Worm (Caenorhabditis elegans) whole organism, mixed stage, embryonic: ENCODE measurements around the gene F35H10.10.

Experiments
- M03D4.4 ChIP-seq: sonication (generic microtip); optimal IDR thresholded peaks from 2 replicates; lab custom pipeline; 2017; ENCODE audit warnings: mild to moderate bottlenecking, missing genetic modification characterization, missing compliant biosample characterization
- blmp-1 ChIP-seq: fragments of 150-350 bp; optimal IDR thresholded peaks from 2 replicates; lab custom pipeline; 2014; ENCODE audit warnings: missing biosample characterization, missing genetic modification characterization
- ceh-39 ChIP-seq: fragments of 150-350 bp; optimal IDR thresholded peaks from 2 replicates; lab custom pipeline; 2014; ENCODE audit warnings: missing biosample characterization, missing genetic modification characterization
- ceh-43 ChIP-seq: fragments of 200-800 bp; sonication (Bioruptor generic); optimal IDR thresholded peaks from 2 replicates; lab custom pipeline; 2018; ENCODE audit warnings: mild to moderate bottlenecking, missing genetic modification characterization, moderate library complexity, missing compliant biosample characterization
- ceh-83 ChIP-seq: fragments of 200-800 bp; sonication (Bioruptor generic); optimal IDR thresholded peaks from 2 replicates; lab custom pipeline; 2018; ENCODE audit warnings: mild to moderate bottlenecking, missing genetic modification characterization, missing compliant biosample characterization
- ces-1 ChIP-seq: fragments of 150-350 bp; optimal IDR thresholded peaks from 2 replicates; lab custom pipeline; 2014; ENCODE audit warnings: missing biosample characterization, missing genetic modification reagents, missing genetic modification characterization
- cnd-1 ChIP-seq: fragments of 200-800 bp; sonication (Bioruptor generic); optimal IDR thresholded peaks from 2 replicates; lab custom pipeline; 2018; ENCODE audit warnings: mild to moderate bottlenecking, missing genetic modification characterization, missing compliant biosample characterization
- drap-1 ChIP-seq: fragments of 200-800 bp; sonication (Bioruptor generic); optimal IDR thresholded peaks from 3 replicates; lab custom pipeline; 2018; ENCODE audit warnings: mild to moderate bottlenecking, missing genetic modification characterization, missing compliant biosample characterization
- elt-3 ChIP-seq: fragments of 150-350 bp; optimal IDR thresholded peaks from 2 replicates; lab custom pipeline; 2014; ENCODE audit warnings: missing biosample characterization, missing genetic modification characterization
- ham-2 ChIP-seq: fragments of 200-800 bp; sonication (Bioruptor generic); optimal IDR thresholded peaks from 2 replicates; lab custom pipeline; 2018; ENCODE audit warnings: mild to moderate bottlenecking, missing genetic modification characterization, missing compliant biosample characterization
- hlh-1 ChIP-seq: fragments of 150-350 bp; optimal IDR thresholded peaks from 2 replicates; lab custom pipeline; 2014; ENCODE audit warnings: missing biosample characterization, missing genetic modification reagents, missing genetic modification characterization
- lin-32 ChIP-seq: fragments of 200-800 bp; sonication (Bioruptor generic); optimal IDR thresholded peaks from 2 replicates; lab custom pipeline; 2018; ENCODE audit warnings: mild to moderate bottlenecking, missing genetic modification characterization, missing compliant biosample characterization
- lsy-2 ChIP-seq: fragments of 150-350 bp; optimal IDR thresholded peaks from 2 replicates; lab custom pipeline; 2014; ENCODE audit warnings: missing biosample characterization, missing genetic modification characterization
- mab-5 ChIP-seq: fragments of 150-350 bp; optimal IDR thresholded peaks from 2 replicates; lab custom pipeline; 2014; ENCODE audit warnings: missing biosample characterization, missing genetic modification characterization
- mep-1 ChIP-seq: fragments of 150-350 bp; optimal IDR thresholded peaks from 2 replicates; lab custom pipeline; 2017; ENCODE audit warnings: missing biosample characterization, missing genetic modification reagents, missing genetic modification characterization, inconsistent platforms
- mls-2 ChIP-seq: sonication (generic microtip); optimal IDR thresholded peaks from 2 replicates; lab custom pipeline; 2016; ENCODE audit warnings: mild to moderate bottlenecking, missing genetic modification characterization, moderate library complexity, missing compliant biosample characterization
- nhr-12 ChIP-seq: fragments of 150-350 bp; optimal IDR thresholded peaks from 2 replicates; lab custom pipeline; 2014; ENCODE audit warnings: missing biosample characterization, missing genetic modification characterization
- nhr-2 ChIP-seq: fragments of 150-350 bp; optimal IDR thresholded peaks from 2 replicates; lab custom pipeline; 2014; ENCODE audit warnings: missing biosample characterization, missing genetic modification characterization
- nhr-237 ChIP-seq: fragments of 150-350 bp; optimal IDR thresholded peaks from 2 replicates; lab custom pipeline; 2014; ENCODE audit warnings: missing biosample characterization, missing genetic modification characterization
- nhr-28 ChIP-seq: fragments of 150-350 bp; optimal IDR thresholded peaks from 2 replicates; lab custom pipeline; 2014; ENCODE audit warnings: missing biosample characterization, missing genetic modification characterization
- nhr-76 ChIP-seq: sonication (generic microtip); optimal IDR thresholded peaks from 2 replicates; lab custom pipeline; 2017; ENCODE audit warnings: missing biosample characterization, missing genetic modification characterization
- pha-4 ChIP-seq: fragments of 150-350 bp; optimal IDR thresholded peaks from 2 replicates; lab custom pipeline; 2018; ENCODE audit warnings: missing biosample characterization, missing genetic modification reagents, missing genetic modification characterization
- sem-2 ChIP-seq: fragments of 200-800 bp; sonication (Bioruptor generic); optimal IDR thresholded peaks from 2 replicates; lab custom pipeline; 2018; ENCODE audit warnings: mild to moderate bottlenecking, missing genetic modification characterization, missing compliant biosample characterization
- snpc-4 ChIP-seq: fragments of 150-350 bp; optimal IDR thresholded peaks from 2 replicates; lab custom pipeline; 2014; ENCODE audit warnings: missing biosample characterization, missing genetic modification characterization
- sptf-1 ChIP-seq: sonication (generic microtip); optimal IDR thresholded peaks from 2 replicates; lab custom pipeline; 2017; ENCODE audit warnings: mild to moderate bottlenecking, missing genetic modification characterization, moderate library complexity, missing compliant biosample characterization
- unc-39 ChIP-seq: fragments of 150-350 bp; optimal IDR thresholded peaks from 2 replicates; lab custom pipeline; 2014; ENCODE audit warnings: missing biosample characterization, missing genetic modification characterization
- unc-62 ChIP-seq: fragments of 150-350 bp; optimal IDR thresholded peaks from 2 replicates; lab custom pipeline; 2014; ENCODE audit warnings: missing biosample characterization, missing genetic modification reagents, missing genetic modification characterization
- zip-8 ChIP-seq: fragments of 150-350 bp; optimal IDR thresholded peaks from 2 replicates; lab custom pipeline; 2014; ENCODE audit warnings: missing biosample characterization, missing genetic modification characterization
- ztf-11 ChIP-seq: fragments of 150-350 bp; optimal IDR thresholded peaks from 2 replicates; lab custom pipeline; 2014; ENCODE audit warnings: missing biosample characterization, missing genetic modification characterization

Gene F35H10.10

DNA sequence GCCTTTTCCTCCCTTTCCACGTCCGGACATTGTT lies 21.0 kb upstream of the F35H10.10 start, which contains the start of gene his-31:
his-31 (minus strand) TSS at position 30 of the 34 bp plus-strand sequence.
- TF ChIP-seq nhr-237 (tag; lab: Kevin White, UChicago) (no peak), lsy-2 (no peak), unc-39 (tag; lab: Kevin White, UChicago) (no peak), mep-1 (no peak), zip-8 (tag; lab: Kevin White, UChicago) (no peak), unc-62 (GFP tag; lab: Kevin White, UChicago) (no peak), M03D4.4 (tag; lab: Kevin White, UChicago) (no peak), lin-32 (GFP tag; lab: Kevin White, UChicago) (no peak)

DNA sequence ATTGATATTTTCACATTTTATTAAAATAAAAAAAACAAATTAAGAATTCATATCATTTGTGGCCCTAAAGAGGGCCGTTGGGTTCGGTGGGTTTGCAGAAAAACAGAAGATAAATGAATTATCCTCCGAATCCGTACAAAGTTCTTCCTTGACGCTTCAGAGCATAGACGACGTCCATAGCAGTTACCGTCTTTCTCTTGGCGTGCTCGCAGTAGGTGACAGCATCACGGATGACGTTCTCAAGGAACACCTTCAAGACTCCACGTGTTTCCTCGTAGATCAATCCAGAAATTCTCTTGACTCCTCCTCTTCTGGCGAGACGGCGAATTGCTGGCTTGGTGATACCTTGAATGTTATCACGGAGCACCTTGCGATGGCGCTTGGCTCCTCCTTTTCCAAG lies 20.8 kb upstream of the F35H10.10 start:
- TF ChIP-seq snpc-4 (no peak), ztf-11 (tag; lab: Kevin White, UChicago) (no peak)

DNA sequence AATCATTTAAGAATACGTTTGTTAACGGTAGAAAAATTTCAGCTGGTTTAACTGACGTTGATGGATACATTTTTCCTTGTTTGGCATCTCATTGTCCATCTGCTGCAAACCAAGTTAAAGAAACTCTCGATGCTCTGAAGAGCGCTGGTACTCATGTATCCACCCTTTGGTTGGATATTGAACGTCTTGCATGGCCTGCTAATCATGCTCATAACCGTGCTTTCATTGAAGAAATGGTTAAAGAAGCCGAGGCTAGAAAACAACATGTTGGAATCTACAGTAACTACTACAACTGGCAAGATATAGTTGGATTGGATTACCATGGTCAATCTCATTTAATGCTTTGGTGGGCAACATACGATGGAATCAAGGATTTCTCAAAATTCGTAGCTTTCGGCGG lies 20.3 kb upstream of the F35H10.10 start:
- TF ChIP-seq zip-8 (tag; lab: Kevin White, UChicago) (no peak), cnd-1 (tag; lab: Kevin White, UChicago) (no peak), nhr-237 (tag; lab: Kevin White, UChicago) (no peak), snpc-4 (no peak), ztf-11 (tag; lab: Kevin White, UChicago) (no peak), pha-4 (tag; lab: Kevin White, UChicago) (no peak), nhr-12 (no peak), ceh-83 (GFP tag; lab: Kevin White, UChicago) (no peak), sem-2 (no peak), drap-1 (GFP tag; lab: Kevin White, UChicago) (no peak), blmp-1 (tag; lab: Kevin White, UChicago) (no peak), lsy-2 (no peak), mab-5 (tag; lab: Kevin White, UChicago) (no peak), ceh-43 (GFP tag; lab: Kevin White, UChicago) (no peak)

DNA sequence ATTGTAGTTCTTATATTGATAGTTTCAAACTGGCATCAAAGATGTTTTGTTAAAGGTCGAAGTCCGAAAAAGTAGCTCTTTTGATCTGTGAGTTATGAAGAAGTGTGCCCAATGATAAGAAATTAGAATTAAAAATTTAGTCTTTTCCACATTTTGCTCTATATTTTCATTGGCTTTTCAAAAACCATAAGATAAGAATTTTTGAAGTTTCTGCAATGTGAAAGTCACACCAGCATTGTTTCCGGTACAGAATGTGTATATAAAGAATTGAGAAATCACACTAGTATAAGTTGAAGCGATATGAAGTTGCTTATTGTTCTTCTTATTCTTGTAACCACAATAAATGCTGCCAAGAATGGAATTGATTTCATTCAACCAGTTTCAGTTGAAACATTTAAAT lies 19.8 kb upstream of the F35H10.10 start, which contains the start of gene lys-10:
lys-10 (plus strand) TSS at position 301 of the 400 bp plus-strand sequence.
- no peak for TF ChIP-seq ham-2 (GFP tag; lab: Kevin White, UChicago)
- TF ChIP-seq mls-2 (tag; lab: Kevin White, UChicago): no peak
- no peak for TF ChIP-seq nhr-237 (tag; lab: Kevin White, UChicago)
- TF ChIP-seq mep-1: no peak
- no peak for TF ChIP-seq unc-62 (GFP tag; lab: Kevin White, UChicago)
- no peak for TF ChIP-seq ceh-43 (GFP tag; lab: Kevin White, UChicago)
- TF ChIP-seq elt-3 (tag; lab: Kevin White, UChicago): no peak
- no peak for TF ChIP-seq lin-32 (GFP tag; lab: Kevin White, UChicago)
- TF ChIP-seq M03D4.4 (tag; lab: Kevin White, UChicago): no peak
- no peak for TF ChIP-seq lsy-2
- TF ChIP-seq snpc-4: no peak
- no peak for TF ChIP-seq ceh-39
- TF ChIP-seq zip-8 (tag; lab: Kevin White, UChicago): no peak

DNA sequence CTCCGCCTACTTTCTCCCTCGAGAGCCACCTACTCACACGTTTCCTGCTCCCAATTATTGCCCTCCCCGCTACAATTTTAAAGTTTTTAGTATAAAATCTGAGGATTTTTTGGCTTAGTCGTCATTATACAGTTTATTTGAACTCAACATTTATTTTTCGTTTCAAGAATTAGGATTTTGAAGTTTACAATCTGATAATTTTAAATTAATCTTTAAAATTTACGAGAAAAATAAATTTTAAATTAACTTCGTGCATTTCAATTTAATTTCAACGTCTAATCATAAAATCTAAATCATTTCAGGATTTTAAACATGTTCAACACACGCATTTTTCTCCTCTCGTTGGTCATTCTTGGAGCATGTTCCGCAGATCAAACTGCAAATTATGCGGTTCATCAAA lies 16.2 kb upstream of the F35H10.10 start, which contains the start of gene F35H10.2:
F35H10.2 (plus strand) TSS at position 301 of the 400 bp plus-strand sequence.
- TF ChIP-seq unc-62 (GFP tag; lab: Kevin White, UChicago): no peak
- no peak for TF ChIP-seq lin-32 (GFP tag; lab: Kevin White, UChicago)
- TF ChIP-seq ztf-11 (tag; lab: Kevin White, UChicago): no peak
- no peak for TF ChIP-seq cnd-1 (tag; lab: Kevin White, UChicago)
- TF ChIP-seq ceh-43 (GFP tag; lab: Kevin White, UChicago): no peak
- TF ChIP-seq hlh-1 (tag; lab: Kevin White, UChicago): no peak
- no peak for TF ChIP-seq blmp-1 (tag; lab: Kevin White, UChicago)
- TF ChIP-seq zip-8 (tag; lab: Kevin White, UChicago): no peak
- TF ChIP-seq elt-3 (tag; lab: Kevin White, UChicago): no peak
- no peak for TF ChIP-seq mab-5 (tag; lab: Kevin White, UChicago)
- no peak for TF ChIP-seq nhr-12
- no peak for TF ChIP-seq nhr-28 (tag; lab: Kevin White, UChicago)
- no peak for TF ChIP-seq unc-39 (tag; lab: Kevin White, UChicago)
- no peak for TF ChIP-seq sem-2
- no peak for TF ChIP-seq mep-1

DNA sequence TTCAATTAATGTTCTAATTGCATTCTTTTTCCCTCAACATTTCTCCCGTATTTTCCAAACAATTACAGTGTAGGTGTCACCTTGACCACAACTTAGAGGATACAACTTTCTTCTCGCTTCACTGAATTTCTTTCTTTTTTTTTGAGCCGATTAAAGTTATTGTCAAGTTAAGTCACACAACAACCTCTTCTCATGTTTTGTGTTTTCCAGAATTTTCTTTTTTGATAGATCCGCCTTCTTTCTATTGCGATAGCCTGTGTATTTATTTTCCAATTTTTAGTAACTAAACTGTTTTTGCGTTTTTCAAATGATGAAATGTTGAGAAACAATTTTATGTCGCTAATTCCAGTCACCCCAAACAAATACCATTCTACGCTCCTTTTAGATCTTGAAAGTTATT lies 12.9 kb upstream of the F35H10.10 start, which contains the start of gene F35H10.3:
F35H10.3 (plus strand) TSS at position 301 of the 400 bp plus-strand sequence.
- TF ChIP-seq nhr-76 (tag; lab: Kevin White, UChicago) (no peak), unc-62 (GFP tag; lab: Kevin White, UChicago) (no peak), hlh-1 (tag; lab: Kevin White, UChicago) (no peak), mls-2 (tag; lab: Kevin White, UChicago) (no peak), ces-1 (GFP tag; lab: Kevin White, UChicago) (no peak)
- TF ChIP-seq, all 35 proteins: peak for 0

DNA sequence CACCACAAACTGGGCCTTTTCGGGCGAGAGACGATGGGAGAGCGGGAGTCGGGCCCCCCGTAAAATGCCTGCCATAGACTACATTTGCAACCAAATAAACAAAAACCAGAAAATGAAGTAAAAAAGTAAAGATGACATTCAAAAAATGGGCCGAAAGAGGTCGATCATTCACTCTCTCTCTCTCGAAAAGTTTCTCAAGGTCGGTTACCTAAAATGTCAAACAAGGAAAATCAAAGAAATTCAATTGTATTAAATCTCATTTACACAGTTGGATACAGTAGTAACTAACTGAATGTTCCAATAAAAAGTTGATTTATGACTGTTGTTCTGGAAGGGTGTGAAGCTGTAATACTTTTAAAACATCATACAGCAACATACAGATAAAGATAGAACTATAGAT lies 6.1 kb upstream of the F35H10.10 start:
- no peak for TF ChIP-seq mls-2 (tag; lab: Kevin White, UChicago)
- no peak for TF ChIP-seq elt-3 (tag; lab: Kevin White, UChicago)
- no peak for TF ChIP-seq unc-39 (tag; lab: Kevin White, UChicago)
- TF ChIP-seq hlh-1 (tag; lab: Kevin White, UChicago): no peak
- no peak for TF ChIP-seq ceh-39
- TF ChIP-seq sptf-1 (tag; lab: Kevin White, UChicago): no peak
- TF ChIP-seq nhr-2 (tag; lab: Kevin White, UChicago): no peak
- no peak for TF ChIP-seq sem-2
- no peak for TF ChIP-seq lsy-2
- TF ChIP-seq unc-62 (GFP tag; lab: Kevin White, UChicago): no peak
- no peak for TF ChIP-seq ztf-11 (tag; lab: Kevin White, UChicago)
